Worm (Caenorhabditis elegans) whole organism, L4 larva: Measurements from ENCODE around the gene grl-22.
A peak's percentile ranks its signal among the peaks of the same experiment; 100 is the strongest.

Experiments
- F44E2.7 ChIP-seq: fragments of 200-800 bp; sonication (Bioruptor generic); IDR thresholded peaks from 2 replicates; pipeline ENCODE4 v2.1.2; 2022; ENCODE audit warnings: missing genetic modification characterization, missing compliant biosample characterization
- F49E8.2 ChIP-seq: sonication (generic microtip); optimal IDR thresholded peaks from 2 replicates; lab custom pipeline; 2016; ENCODE audit warnings: missing compliant biosample characterization, mild to moderate bottlenecking, missing genetic modification characterization, borderline replicate concordance
- T20F7.1 ChIP-seq: fragments of 200-800 bp; sonication (Bioruptor generic); optimal IDR thresholded peaks from 2 replicates; lab custom pipeline; 2018; ENCODE audit warnings: mild to moderate bottlenecking, missing genetic modification characterization, missing compliant biosample characterization
- T26A8.4 ChIP-seq: fragments of 200-800 bp; sonication (Bioruptor generic); IDR thresholded peaks from 2 replicates; pipeline ENCODE4 v1.3.6; 2022; ENCODE audit warnings: missing genetic modification characterization, missing compliant biosample characterization
- Y105C5A.15 ChIP-seq: fragments of 200-800 bp; sonication (Bioruptor generic); IDR thresholded peaks from 2 replicates; pipeline ENCODE4 v1.3.6; 2022; ENCODE audit warnings: missing genetic modification characterization, missing compliant biosample characterization
- ZK337.2 ChIP-seq: fragments of 200-800 bp; sonication (Bioruptor generic); IDR thresholded peaks from 2 replicates; pipeline ENCODE4 v1.3.6; 2022; ENCODE audit warnings: missing genetic modification reagents, missing genetic modification characterization, missing compliant biosample characterization
- ZK546.5 ChIP-seq, 2 experiments: sonication (generic microtip); optimal IDR thresholded peaks; 2 replicates each; lab custom pipeline; 2017; ENCODE audit warnings: missing biosample characterization in 2 of 2, missing genetic modification characterization in 2 of 2
- aha-1 ChIP-seq: fragments of 150-350 bp; peaks from one replicate; lab custom pipeline; 2014; ENCODE audit warnings: missing biosample characterization, missing genetic modification characterization
- ama-1 ChIP-seq: fragments of 150-350 bp; optimal IDR thresholded peaks from 2 replicates; lab custom pipeline; 2014; ENCODE audit warnings: inconsistent platforms, mixed read lengths
- arid-1 ChIP-seq: fragments of 200-800 bp; sonication (Bioruptor generic); conservative IDR thresholded peaks from 2 replicates; pipeline ENCODE4 v1.3.6; 2022; ENCODE audit warnings: missing genetic modification reagents, missing genetic modification characterization, missing compliant biosample characterization
- ceh-32 ChIP-seq: sonication (generic microtip); optimal IDR thresholded peaks from 2 replicates; lab custom pipeline; 2016; ENCODE audit warnings: mild to moderate bottlenecking, missing genetic modification characterization, missing compliant biosample characterization; ENCODE audit not compliant: poor library complexity
- ceh-82 ChIP-seq: sonication (generic microtip); optimal IDR thresholded peaks from 2 replicates; lab custom pipeline; 2017; ENCODE audit warnings: missing biosample characterization, missing genetic modification characterization
- ces-1 ChIP-seq: fragments of 150-350 bp; sonication (generic microtip); optimal IDR thresholded peaks from 4 replicates; lab custom pipeline; 2014; ENCODE audit warnings: missing biosample characterization, missing genetic modification reagents, missing genetic modification characterization
- ctbp-1 ChIP-seq: fragments of 200-800 bp; sonication (Bioruptor generic); IDR thresholded peaks from 2 replicates; pipeline ENCODE4 v1.3.6; 2022; ENCODE audit warnings: missing genetic modification reagents, missing genetic modification characterization, missing compliant biosample characterization
- daf-16 ChIP-seq, 3 experiments: sonication (generic microtip); optimal IDR thresholded peaks; 2 replicates each; lab custom pipeline; 2016 to 2017; ENCODE audit warnings: missing genetic modification characterization in 3 of 3, missing genetic modification reagents in 3 of 3, mild to moderate bottlenecking in 2 of 3, missing compliant biosample characterization in 2 of 3, missing biosample characterization in 1 of 3, moderate library complexity in 1 of 3
- daf-8 ChIP-seq: fragments of 200-800 bp; sonication (Bioruptor generic); IDR thresholded peaks from 2 replicates; pipeline ENCODE4 v1.3.6; 2022; ENCODE audit warnings: missing genetic modification characterization, missing compliant biosample characterization
- dmd-9 ChIP-seq: fragments of 200-800 bp; sonication (Bioruptor generic); IDR thresholded peaks from 2 replicates; pipeline ENCODE4 v1.3.6; 2022; ENCODE audit warnings: missing genetic modification reagents, missing genetic modification characterization, missing compliant biosample characterization
- dpl-1 ChIP-seq: fragments of 150-350 bp; optimal IDR thresholded peaks from 2 replicates; lab custom pipeline; 2014; ENCODE audit warnings: missing biosample characterization, missing genetic modification reagents, missing genetic modification characterization
- duxl-1 ChIP-seq: sonication (generic microtip); optimal IDR thresholded peaks from 2 replicates; lab custom pipeline; 2016; ENCODE audit warnings: mild to moderate bottlenecking, missing genetic modification characterization, moderate library complexity, missing compliant biosample characterization; ENCODE audit not compliant: poor library complexity
- dve-1 ChIP-seq: sonication (generic microtip); optimal IDR thresholded peaks from 2 replicates; lab custom pipeline; 2017; ENCODE audit warnings: antibody characterized with exemption, mild to moderate bottlenecking, missing genetic modification characterization, missing compliant biosample characterization; ENCODE audit not compliant: insufficient read depth
- egl-43 ChIP-seq: fragments of 200-800 bp; sonication (Bioruptor generic); IDR thresholded peaks from 2 replicates; pipeline ENCODE4 v1.3.6; 2022; ENCODE audit warnings: missing genetic modification reagents, missing genetic modification characterization, missing compliant biosample characterization
- hlh-11 ChIP-seq: fragments of 200-800 bp; sonication (Bioruptor generic); optimal IDR thresholded peaks from 2 replicates; lab custom pipeline; 2018; ENCODE audit warnings: mild to moderate bottlenecking, missing genetic modification characterization, missing compliant biosample characterization
- hlh-30 ChIP-seq: sonication (generic microtip); optimal IDR thresholded peaks from 2 replicates; lab custom pipeline; 2017; ENCODE audit warnings: antibody characterized with exemption, mild to moderate bottlenecking, missing genetic modification characterization, missing compliant biosample characterization; ENCODE audit not compliant: insufficient read depth
- lin-15B ChIP-seq: fragments of 150-350 bp; sonication (generic microtip); optimal IDR thresholded peaks from 3 replicates; lab custom pipeline; 2014; ENCODE audit warnings: missing biosample characterization, missing genetic modification characterization
- lin-38 ChIP-seq: fragments of 200-800 bp; sonication (Bioruptor generic); IDR thresholded peaks from 2 replicates; pipeline ENCODE4 v1.3.6; 2022; ENCODE audit warnings: missing genetic modification reagents, missing genetic modification characterization, missing compliant biosample characterization
- lsy-2 ChIP-seq, 2 experiments: fragments of 150-350 bp in 1 of 2; sonication (generic microtip) in 1 of 2; optimal IDR thresholded peaks; 2 replicates each; lab custom pipeline; 2014 to 2017; ENCODE audit warnings: missing biosample characterization in 2 of 2, missing genetic modification characterization in 2 of 2
- mdl-1 ChIP-seq, 2 experiments: fragments of 150-350 bp in 1 of 2; sonication (generic microtip) in 1 of 2; optimal IDR thresholded peaks; 2 replicates each; lab custom pipeline; 2014 to 2017; ENCODE audit warnings: missing biosample characterization in 2 of 2, missing genetic modification characterization in 2 of 2
- nhr-10 ChIP-seq: fragments of 150-350 bp; optimal IDR thresholded peaks from 2 replicates; lab custom pipeline; 2014; ENCODE audit warnings: missing biosample characterization, missing genetic modification characterization
- nhr-11 ChIP-seq: fragments of 150-350 bp; optimal IDR thresholded peaks from 2 replicates; lab custom pipeline; 2014; ENCODE audit warnings: missing biosample characterization, missing genetic modification characterization
- nhr-237 ChIP-seq: sonication (generic microtip); optimal IDR thresholded peaks from 2 replicates; lab custom pipeline; 2017; ENCODE audit warnings: missing biosample characterization, missing genetic modification characterization
- nhr-6 ChIP-seq: fragments of 150-350 bp; optimal IDR thresholded peaks from 2 replicates; lab custom pipeline; 2014; ENCODE audit warnings: missing biosample characterization, missing genetic modification characterization
- php-3 ChIP-seq: fragments of 200-800 bp; sonication (Bioruptor generic); IDR thresholded peaks from 2 replicates; pipeline ENCODE4 v1.3.6; 2022; ENCODE audit warnings: missing genetic modification reagents, missing genetic modification characterization, missing compliant biosample characterization
- pqm-1 ChIP-seq: sonication (generic microtip); optimal IDR thresholded peaks from 2 replicates; lab custom pipeline; 2017; ENCODE audit warnings: missing biosample characterization, missing genetic modification characterization
- sdz-12 ChIP-seq: fragments of 200-800 bp; sonication (Bioruptor generic); optimal IDR thresholded peaks from 2 replicates; lab custom pipeline; 2018; ENCODE audit warnings: mild to moderate bottlenecking, missing genetic modification characterization, missing compliant biosample characterization
- unc-39 ChIP-seq: sonication (generic microtip); optimal IDR thresholded peaks from 2 replicates; lab custom pipeline; 2017; ENCODE audit warnings: missing biosample characterization, missing genetic modification characterization
- unc-62 ChIP-seq, 3 experiments: fragments of 150-350 bp in 1 of 3; sonication (generic microtip); optimal IDR thresholded peaks in 2 of 3; peaks in 1 of 3; 1 replicate in 1 of 3; 2 replicates in 2 of 3; lab custom pipeline; 2014 to 2017; ENCODE audit warnings: missing biosample characterization in 3 of 3, missing genetic modification characterization in 3 of 3, missing genetic modification reagents in 3 of 3, missing genotype in 1 of 3
- zag-1 ChIP-seq: fragments of 150-350 bp; optimal IDR thresholded peaks from 2 replicates; lab custom pipeline; 2014; ENCODE audit warnings: missing biosample characterization, missing genetic modification characterization

The grl-22 gene

DNA sequence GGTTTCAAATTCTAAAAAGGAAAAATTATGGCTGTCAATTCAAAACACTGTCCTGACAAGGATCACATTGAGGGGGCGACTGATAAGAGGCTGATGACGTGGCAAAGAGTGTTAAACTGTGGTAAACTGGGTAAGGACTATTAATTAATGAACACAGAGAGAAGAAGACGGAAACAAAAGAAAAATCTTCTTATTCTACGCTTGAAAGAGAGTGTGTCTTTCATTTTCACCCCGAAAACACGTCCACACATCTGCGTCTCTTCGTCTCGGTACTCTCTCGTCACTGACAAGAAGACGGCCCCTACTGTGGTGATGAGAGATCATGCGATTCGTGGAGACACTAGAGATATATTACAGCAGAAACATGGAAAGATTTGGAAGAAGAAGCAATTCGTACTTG lies 7.6 kb upstream of the grl-22 start (continued):
- TF ChIP-seq T20F7.1: no peak
- TF ChIP-seq ZK546.5 (tag; optimal IDR thresholded peaks at IDR 0.05; lab: Kevin White, UChicago): no peak
- no peak for TF ChIP-seq F49E8.2 (tag; lab: Kevin White, UChicago)
- peak; percentile 33; the same call in 1 of the 2 replicates for TF ChIP-seq lin-38
- no peak for TF ChIP-seq ZK337.2
- TF ChIP-seq dpl-1 (GFP tag; lab: Kevin White, UChicago): no peak
- no peak for TF ChIP-seq ctbp-1 (GFP tag; lab: Robert Waterston, UW)
- no peak for TF ChIP-seq Y105C5A.15
- TF ChIP-seq lin-15B (tag; lab: Kevin White, UChicago): no peak
- TF ChIP-seq ceh-32: no peak
- peak; percentile 72 for TF ChIP-seq hlh-11 (tag; lab: Kevin White, UChicago)
- TF ChIP-seq unc-39 (tag; lab: Kevin White, UChicago): no peak
- no peak for TF ChIP-seq ama-1 (lab: Kevin White, UChicago)
- TF ChIP-seq arid-1 (GFP tag; lab: Robert Waterston, UW): no peak
- TF ChIP-seq duxl-1: no peak
- peak in 1 of 2 experiments; percentile 18 for TF ChIP-seq lsy-2 (tag; optimal IDR thresholded peaks at IDR 0.05; lab: Kevin White, UChicago)
- TF ChIP-seq egl-43 (GFP tag; lab: Robert Waterston, UW): no peak
- peak in 1 of 2 experiments; percentile 34 for TF ChIP-seq mdl-1 (tag; optimal IDR thresholded peaks at IDR 0.05; lab: Kevin White, UChicago)
- TF ChIP-seq dmd-9 (GFP tag; lab: Robert Waterston, UW): no peak
- TF ChIP-seq ceh-82: no peak
- TF ChIP-seq daf-8 (GFP tag; lab: Robert Waterston, UW): no peak
- peak; percentile 13 for TF ChIP-seq hlh-30 (tag; lab: Kevin White, UChicago)
- no peak for TF ChIP-seq nhr-237 (tag; lab: Kevin White, UChicago)
- TF ChIP-seq nhr-6 (tag; lab: Kevin White, UChicago): no peak

DNA sequence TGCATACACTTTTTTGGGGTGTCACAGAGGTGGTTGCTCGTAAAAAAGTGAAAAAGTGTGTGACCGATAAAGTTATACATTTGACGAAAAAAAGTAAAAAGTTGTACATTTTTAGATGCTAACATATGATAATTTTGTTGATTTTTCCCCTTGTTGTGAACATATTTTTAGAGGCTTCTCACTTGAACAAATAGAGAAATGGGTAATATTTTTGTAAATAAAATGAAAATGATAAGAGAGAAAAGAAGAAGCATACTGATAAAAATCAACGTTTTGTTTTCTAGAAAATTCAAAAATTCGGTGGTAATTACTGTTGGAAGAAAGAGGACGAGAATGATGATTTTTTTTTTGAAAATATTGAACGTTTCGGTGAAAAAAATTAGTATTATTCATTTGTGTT lies 6.5 kb upstream of the grl-22 start:
- TF ChIP-seq php-3 (GFP tag; lab: Robert Waterston, UW) (0 out of 2 replicates have a peak, but pooled peaks have one; percentile 18), arid-1 (GFP tag; lab: Robert Waterston, UW) (no peak), daf-16 (GFP tag; optimal IDR thresholded peaks at IDR 0.05; lab: Kevin White, UChicago) (no peak), daf-16 (tag; optimal IDR thresholded peaks at IDR 0.05; lab: Kevin White, UChicago) (peak; percentile 93), pqm-1 (tag; lab: Kevin White, UChicago) (peak; percentile 9), zag-1 (tag; lab: Kevin White, UChicago) (no peak), hlh-11 (tag; lab: Kevin White, UChicago) (peak; percentile 16), dve-1 (tag; lab: Kevin White, UChicago) (peak; percentile 56)

DNA sequence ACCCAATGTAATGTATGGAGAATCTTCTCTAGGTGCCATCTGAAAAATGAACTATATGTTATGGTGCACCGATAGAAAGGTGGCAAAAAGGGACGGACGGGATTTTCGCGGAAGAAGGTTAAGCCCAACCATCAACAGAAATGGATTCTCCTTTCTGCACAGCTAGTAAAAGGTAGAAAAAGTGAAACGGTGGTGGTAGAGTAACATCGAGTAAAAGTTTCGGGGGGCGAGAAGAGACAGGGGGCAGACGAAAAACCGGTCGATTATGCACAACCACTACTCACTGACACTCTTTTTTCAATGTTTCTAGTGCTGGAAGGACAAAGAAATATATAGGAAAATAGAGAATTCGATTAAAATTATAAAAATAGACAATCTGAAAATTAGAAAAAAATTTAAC lies 5.7 kb upstream of the grl-22 start:
- TF ChIP-seq F44E2.7 (GFP tag; lab: Robert Waterston, UW) (no peak), T26A8.4 (GFP tag; lab: Robert Waterston, UW) (0 out of 2 replicates have a peak, but pooled peaks have one; percentile 11), sdz-12 (GFP tag; lab: Kevin White, UChicago) (no peak)

DNA sequence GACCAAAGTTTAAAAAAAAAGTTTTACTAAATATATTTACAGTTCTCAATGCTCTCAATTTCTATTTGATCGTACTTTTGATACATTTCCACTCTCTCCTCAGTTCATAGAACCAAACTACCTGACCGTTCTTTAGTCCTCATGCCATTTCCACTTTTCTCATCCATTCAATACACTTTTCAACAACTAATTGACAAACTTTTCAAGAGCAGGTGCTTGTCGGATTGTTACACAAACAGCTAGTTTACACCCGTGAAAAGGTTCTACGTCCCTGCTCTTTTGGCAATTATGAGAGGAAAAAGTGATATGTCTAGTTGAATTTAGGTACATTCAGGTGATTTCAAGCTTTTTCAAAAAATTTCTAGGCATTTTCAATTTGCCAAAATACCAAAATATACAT lies 4.1 kb upstream of the grl-22 start:
- TF ChIP-seq ceh-32 (no peak), nhr-11 (tag; lab: Kevin White, UChicago) (peak; percentile 35)

DNA sequence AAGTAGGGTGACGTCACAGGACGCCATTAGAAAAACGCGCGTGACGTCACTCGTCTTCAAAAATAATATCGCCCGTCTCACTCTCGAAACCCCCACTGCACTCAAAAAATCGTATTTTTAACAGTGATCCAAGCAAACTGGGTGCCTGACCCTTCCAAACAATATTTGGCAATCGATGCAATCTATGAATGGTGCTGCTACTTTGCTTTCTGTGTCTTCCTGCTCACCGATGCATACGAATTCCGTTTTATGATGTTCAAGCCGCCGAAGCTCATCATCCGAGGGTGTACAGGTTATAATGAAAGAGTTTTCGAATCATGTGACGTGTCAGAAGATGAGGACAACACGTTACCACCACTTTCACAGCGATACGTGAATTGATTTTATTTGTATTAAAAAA lies 6.2 kb downstream of the grl-22 start, which contains the start of gene W03A5.1:
Gene W03A5.1 (plus strand): TSS at position 301 of the 400 bp plus-strand sequence.
- no peak for TF ChIP-seq nhr-10
- TF ChIP-seq ces-1: no peak
- peak; percentile 59 for TF ChIP-seq aha-1 (tag; lab: Kevin White, UChicago)
- no peak for TF ChIP-seq Y105C5A.15
- TF ChIP-seq unc-62 (GFP tag; optimal IDR thresholded peaks at IDR 0.05 in 1 of 2; lab: Kevin White, UChicago): no peak
- TF ChIP-seq unc-62 (tag; optimal IDR thresholded peaks at IDR 0.05; lab: Kevin White, UChicago): no peak
